Fruit fly (Drosophila melanogaster): Measurements from ENCODE around the gene CG12320.

CG12320 gene

dm6 chr3R:18226043-18226808, 26.3 kb downstream of the CG12320 start, which contains the start of the genes CG7168 and Mdh2 (continued):
- TF ChIP-seq pan (optimal IDR thresholded peaks at IDR 0.05), result no peak
- TF ChIP-seq pan (GFP tag; optimal IDR thresholded peaks at IDR 0.05 in 1 of 2, IDR thresholded peaks at IDR 0.05 in 1 of 2), result peak in 1 of 2 experiments; percentile 18
- peak; percentile 99 for TF ChIP-seq trem (tag; optimal IDR thresholded peaks at IDR 0.05)
- TF ChIP-seq klu (GFP tag; IDR thresholded peaks at IDR 0.05), result peak; percentile 30; the same call in 1 of the 2 replicates
- TF ChIP-seq vvl (GFP tag; IDR thresholded peaks at IDR 0.05), result 0 out of 2 replicates have a peak, but pooled peaks have one; percentile 43
- TF ChIP-seq bbx (GFP tag; IDR thresholded peaks at IDR 0.05; ENCODE audit: partially characterized antibody), result peak; percentile 79
- no peak for TF ChIP-seq Tbp (GFP tag; optimal IDR thresholded peaks at IDR 0.05)
- peak; percentile 86 for TF ChIP-seq stwl (tag; optimal IDR thresholded peaks at IDR 0.05)
- TF ChIP-seq lola (GFP tag; optimal IDR thresholded peaks at IDR 0.05), result no peak
- no peak for TF ChIP-seq disco-r (GFP tag; optimal IDR thresholded peaks at IDR 0.05)
- TF ChIP-seq unc-4 (GFP tag; IDR thresholded peaks at IDR 0.05; ENCODE audit: partially characterized antibody), result peak; percentile 82
- TF ChIP-seq ken (GFP tag; IDR thresholded peaks at IDR 0.05), result no peak
- TF ChIP-seq Side (GFP tag; optimal IDR thresholded peaks at IDR 0.05), result no peak
- peak; percentile 9 for TF ChIP-seq chn (GFP tag; optimal IDR thresholded peaks at IDR 0.05)
- TF ChIP-seq CG4360 (GFP tag; IDR thresholded peaks at IDR 0.05), result peak; percentile 92
- TF ChIP-seq salm (tag; optimal IDR thresholded peaks at IDR 0.05), result no peak
- TF ChIP-seq inv (GFP tag; IDR thresholded peaks at IDR 0.05; ENCODE audit: partially characterized antibody), result peak; percentile 63
- peak; percentile 79 for TF ChIP-seq MBD-R2 (GFP tag; IDR thresholded peaks at IDR 0.05)
- no peak for TF ChIP-seq Drgx (GFP tag; IDR thresholded peaks at IDR 0.05)
- TF ChIP-seq CG10366 (GFP tag; IDR thresholded peaks at IDR 0.05), result no peak
- TF ChIP-seq knrl (GFP tag; IDR thresholded peaks at IDR 0.05; ENCODE audit: partially characterized antibody), result peak; percentile 79
- peak; percentile 0 for TF ChIP-seq YL-1 (GFP tag; optimal IDR thresholded peaks at IDR 0.05)
- no peak for TF ChIP-seq CG33213 (GFP tag; optimal IDR thresholded peaks at IDR 0.05)
- peak; percentile 3 for TF ChIP-seq Fer1 (GFP tag; optimal IDR thresholded peaks at IDR 0.05)
- peak; percentile 16 for TF ChIP-seq bcd (GFP tag; optimal IDR thresholded peaks at IDR 0.05)
- peak; percentile 81 for TF ChIP-seq BEAF-32 (GFP tag; optimal IDR thresholded peaks at IDR 0.05)
- peak; percentile 50 for TF ChIP-seq CG14710 (tag; optimal IDR thresholded peaks at IDR 0.05)
- TF ChIP-seq CHES-1-like (GFP tag; optimal IDR thresholded peaks at IDR 0.05), result peak; percentile 36
- TF ChIP-seq CTCF (GFP tag; optimal IDR thresholded peaks at IDR 0.05), result peak; percentile 9
- peak; percentile 79 for TF ChIP-seq CG14860 (GFP tag; IDR thresholded peaks at IDR 0.05; ENCODE audit: partially characterized antibody)
- no peak for TF ChIP-seq Camta (GFP tag; optimal IDR thresholded peaks at IDR 0.05)
- no peak for TF ChIP-seq ewg (GFP tag; optimal IDR thresholded peaks at IDR 0.05)
- TF ChIP-seq sug (tag; optimal IDR thresholded peaks at IDR 0.05), result peak; percentile 25
- TF ChIP-seq Mrtf (GFP tag; IDR thresholded peaks at IDR 0.05), result no peak
- TF ChIP-seq CoRest (tag; optimal IDR thresholded peaks at IDR 0.05), result peak; percentile 15
- TF ChIP-seq CG1792 (GFP tag; optimal IDR thresholded peaks at IDR 0.05), result no peak
- peak; percentile 14 for TF ChIP-seq CG2120 (GFP tag; optimal IDR thresholded peaks at IDR 0.05)
- peak; percentile 41 for TF ChIP-seq CG3281 (GFP tag; optimal IDR thresholded peaks at IDR 0.05)
- no peak for TF ChIP-seq CG6272 (GFP tag; IDR thresholded peaks at IDR 0.05)
- TF ChIP-seq Bteb2 (GFP tag; optimal IDR thresholded peaks at IDR 0.05), result no peak
- no peak for TF ChIP-seq otp (GFP tag; IDR thresholded peaks at IDR 0.05)
- no peak for TF ChIP-seq pros (GFP tag; optimal IDR thresholded peaks at IDR 0.05)
- TF ChIP-seq mirr (GFP tag; optimal IDR thresholded peaks at IDR 0.05), result peak; percentile 21
- peak; percentile 86 for TF ChIP-seq CG6791 (GFP tag; IDR thresholded peaks at IDR 0.05; ENCODE audit: partially characterized antibody)
- peak; percentile 43 for TF ChIP-seq CG15514 (GFP tag; optimal IDR thresholded peaks at IDR 0.05)
- no peak for TF ChIP-seq CG10274 (GFP tag; optimal IDR thresholded peaks at IDR 0.05)
- no peak for TF ChIP-seq eyg (GFP tag; optimal IDR thresholded peaks at IDR 0.05)
- TF ChIP-seq prd (optimal IDR thresholded peaks at IDR 0.05), result no peak
- no peak for TF ChIP-seq prd (GFP tag; IDR thresholded peaks at IDR 0.05)
- TF ChIP-seq repo (GFP tag; optimal IDR thresholded peaks at IDR 0.05), result no peak

Data from whole organism, embryonic.